Worm (Caenorhabditis elegans): ENCODE data around the gene lst-4.

- TF ChIP-seq unc-62 (GFP tag; optimal IDR thresholded peaks at IDR 0.05) (no peak), nhr-237 (tag; optimal IDR thresholded peaks at IDR 0.05) (no peak), mep-1 (tag; optimal IDR thresholded peaks at IDR 0.05) (no peak), lsy-2 (tag; optimal IDR thresholded peaks at IDR 0.05) (no peak), snpc-4 (tag; optimal IDR thresholded peaks at IDR 0.05) (no peak), tbx-8 (GFP tag; optimal IDR thresholded peaks at IDR 0.05) (no peak), lin-13 (tag; optimal IDR thresholded peaks at IDR 0.05) (no peak), unc-39 (tag; optimal IDR thresholded peaks at IDR 0.05) (no peak), pha-4 (tag; optimal IDR thresholded peaks at IDR 0.05) (no peak)
These were observed 21.6 kb upstream of the lst-4 start, which contains the start of gene noah-2 for ce11 chrIV:14091242-14091641.
